Worm (Caenorhabditis elegans) whole organism, L4 larva: ENCODE measurements around the gene snb-6.

Experiments used
- madf-9 ChIP-seq: fragments of 200-800 bp; sonication (Bioruptor generic); conservative IDR thresholded peaks from 2 replicates; pipeline ENCODE4 v1.3.6; 2022; ENCODE audit warnings: missing genetic modification reagents, missing genetic modification characterization, missing compliant biosample characterization
- unc-39 ChIP-seq: sonication (generic microtip); optimal IDR thresholded peaks from 2 replicates; lab custom pipeline; 2017; ENCODE audit warnings: missing biosample characterization, missing genetic modification characterization

DNA sequence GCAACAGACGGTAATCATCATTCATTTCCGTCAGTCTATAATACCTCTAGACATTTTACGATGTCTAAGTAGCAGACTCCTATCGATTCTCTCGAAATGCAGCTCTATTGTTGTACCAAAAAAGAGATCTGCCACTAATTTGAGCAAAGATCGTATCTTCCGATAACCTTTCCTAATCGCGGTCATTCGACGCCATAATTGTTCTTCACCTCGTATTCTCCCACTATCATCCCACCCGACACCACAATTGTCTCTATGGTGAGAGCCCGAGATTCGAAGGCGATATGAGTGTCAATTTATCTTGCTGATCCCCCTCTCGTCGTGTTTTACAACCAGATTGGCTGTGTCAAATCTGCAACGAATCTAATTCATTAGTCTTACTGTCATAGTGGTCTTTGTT, 35.9 kb upstream of the snb-6 start:
- TF ChIP-seq unc-39 (no peak), madf-9 (GFP tag; lab: Robert Waterston, UW) (no peak)
